ENCODE assay signal across 2 worm cellular contexts in genomic region chrIII:2881117-2881516, ce11.
TF ChIP-seq lines count a peak whose summit lies in the region.

No protein-coding gene starts in this region.

TF ChIP-seq in whole organism, L1 larva, 84 proteins besides CTCF, POLR2A, EP300 and RAD21 (continued from another document):
- TF ChIP-seq skn-1 (tag; optimal IDR thresholded peaks at IDR 0.05; lab: Kevin White, UChicago) = no peak
- no peak for TF ChIP-seq fkh-4 (tag; optimal IDR thresholded peaks at IDR 0.05; lab: Kevin White, UChicago; ENCODE audit: borderline replicate concordance)
- TF ChIP-seq dsc-1 (tag; optimal IDR thresholded peaks at IDR 0.05; lab: Kevin White, UChicago) = peak; percentile 66
- TF ChIP-seq fkh-10 (GFP tag; optimal IDR thresholded peaks at IDR 0.05; lab: Kevin White, UChicago) = no peak
- TF ChIP-seq nhr-71 (tag; optimal IDR thresholded peaks at IDR 0.05; lab: Kevin White, UChicago) = peak; percentile 61
- TF ChIP-seq lin-13 (GFP tag; optimal IDR thresholded peaks at IDR 0.05; lab: Kevin White, UChicago) = no peak
- TF ChIP-seq ets-5 (GFP tag; IDR thresholded peaks at IDR 0.05; lab: Robert Waterston, UW) = no peak
- peak; percentile 24 for TF ChIP-seq irx-1 (tag; optimal IDR thresholded peaks at IDR 0.05; lab: Kevin White, UChicago)
- no peak for TF ChIP-seq mab-9 (GFP tag; IDR thresholded peaks at IDR 0.05; lab: Robert Waterston, UW)
- TF ChIP-seq ceh-63 (GFP tag; optimal IDR thresholded peaks at IDR 0.05; lab: Kevin White, UChicago) = no peak
- no peak for TF ChIP-seq blmp-1 (tag; optimal IDR thresholded peaks at IDR 0.05; lab: Kevin White, UChicago)
- no peak for TF ChIP-seq egl-27 (tag; optimal IDR thresholded peaks at IDR 0.05; lab: Kevin White, UChicago)
- TF ChIP-seq pax-3 (tag; optimal IDR thresholded peaks at IDR 0.05; lab: Kevin White, UChicago) = no peak
- no peak for TF ChIP-seq lin-35 (GFP tag; optimal IDR thresholded peaks at IDR 0.05; lab: Kevin White, UChicago)
- no peak for TF ChIP-seq fkh-8 (tag; optimal IDR thresholded peaks at IDR 0.05; lab: Kevin White, UChicago)
- peak; percentile 7 for TF ChIP-seq nhr-85 (tag; lab: Kevin White, UChicago)
- peak in 1 of 2 experiments; percentile 37 for TF ChIP-seq lsy-2 (tag; optimal IDR thresholded peaks at IDR 0.05; lab: Kevin White, UChicago)
- TF ChIP-seq xbp-1 (tag; optimal IDR thresholded peaks at IDR 0.05; lab: Kevin White, UChicago) = peak; percentile 7
- TF ChIP-seq snu-23 (GFP tag; optimal IDR thresholded peaks at IDR 0.05; lab: Kevin White, UChicago) = peak; percentile 32
- TF ChIP-seq egl-13 (tag; optimal IDR thresholded peaks at IDR 0.05; lab: Kevin White, UChicago) = no peak
- TF ChIP-seq nhr-11 (tag; optimal IDR thresholded peaks at IDR 0.05; lab: Kevin White, UChicago) = no peak
- TF ChIP-seq unc-86 (tag; optimal IDR thresholded peaks at IDR 0.05; lab: Kevin White, UChicago) = no peak
- TF ChIP-seq elt-3 (tag; optimal IDR thresholded peaks at IDR 0.05; lab: Kevin White, UChicago) = no peak
- peak; percentile 38 for TF ChIP-seq nhr-47 (tag; optimal IDR thresholded peaks at IDR 0.05; lab: Kevin White, UChicago)
- no peak for TF ChIP-seq mep-1 (tag; optimal IDR thresholded peaks at IDR 0.05; lab: Kevin White, UChicago)
- no peak for TF ChIP-seq hlh-4 (tag; optimal IDR thresholded peaks at IDR 0.05; lab: Kevin White, UChicago)
- no peak for TF ChIP-seq jun-1 (tag; optimal IDR thresholded peaks at IDR 0.05; lab: Kevin White, UChicago)
- TF ChIP-seq unc-30 (tag; optimal IDR thresholded peaks at IDR 0.05; lab: Kevin White, UChicago) = no peak
- no peak for TF ChIP-seq F16B12.6 (tag; optimal IDR thresholded peaks at IDR 0.05; lab: Kevin White, UChicago)
- no peak for TF ChIP-seq pqm-1 (tag; optimal IDR thresholded peaks at IDR 0.05; lab: Kevin White, UChicago)
- TF ChIP-seq ztf-4 (tag; optimal IDR thresholded peaks at IDR 0.05; lab: Kevin White, UChicago) = no peak
- TF ChIP-seq fos-1 (tag; optimal IDR thresholded peaks at IDR 0.05; lab: Kevin White, UChicago) = no peak
- peak; percentile 25 for TF ChIP-seq swsn-7 (tag; optimal IDR thresholded peaks at IDR 0.05; lab: Kevin White, UChicago)
- no peak for TF ChIP-seq elt-2 (tag; optimal IDR thresholded peaks at IDR 0.05; lab: Kevin White, UChicago)
- peak; percentile 26 for TF ChIP-seq nhr-20 (tag; optimal IDR thresholded peaks at IDR 0.05; lab: Kevin White, UChicago)
- no peak for TF ChIP-seq nhr-12 (tag; optimal IDR thresholded peaks at IDR 0.05; lab: Kevin White, UChicago)
- TF ChIP-seq nhr-84 (tag; optimal IDR thresholded peaks at IDR 0.05; lab: Kevin White, UChicago) = no peak

TF ChIP-seq in whole organism, L3 larva, 47 proteins besides CTCF, POLR2A, EP300 and RAD21 (continued from another document):
- TF ChIP-seq nhr-77 (tag; optimal IDR thresholded peaks at IDR 0.05; lab: Kevin White, UChicago) (no peak), nhr-237 (tag; optimal IDR thresholded peaks at IDR 0.05; lab: Kevin White, UChicago) (no peak), ceh-28 (tag; optimal IDR thresholded peaks at IDR 0.05; lab: Kevin White, UChicago) (no peak), sea-2 (GFP tag; optimal IDR thresholded peaks at IDR 0.05; lab: Kevin White, UChicago) (no peak), elt-2 (tag; optimal IDR thresholded peaks at IDR 0.05; lab: Kevin White, UChicago) (no peak), nfya-1 (tag; optimal IDR thresholded peaks at IDR 0.05; lab: Kevin White, UChicago; ENCODE audit: insufficient read depth) (peak; percentile 8)
